Fruit fly (Drosophila melanogaster): ENCODE results near the gene CG14770.

dm6 chrX:1410312-1410711 lies 41.3 kb downstream of the CG14770 start:
- no peak for TF ChIP-seq dl (GFP tag; optimal IDR thresholded peaks at IDR 0.05; ENCODE audit: insufficient read depth in 1 of 2, partially characterized antibody in 2 of 2)
- no peak for TF ChIP-seq HLH106 (tag; optimal IDR thresholded peaks at IDR 0.05)
- TF ChIP-seq CG32264 (GFP tag; optimal IDR thresholded peaks at IDR 0.05) = no peak
- no peak for TF ChIP-seq dmrt93B (GFP tag; optimal IDR thresholded peaks at IDR 0.05)
- TF ChIP-seq OdsH (GFP tag; optimal IDR thresholded peaks at IDR 0.05) = no peak
